Worm (Caenorhabditis elegans) whole organism, young adult: ENCODE data around the gene cpg-4.

Source experiments
- B0019.2 ChIP-seq: fragments of 200-800 bp; sonication (Bioruptor generic); conservative IDR thresholded peaks from 2 replicates; pipeline ENCODE4 v1.3.6; 2022; ENCODE audit warnings: missing genetic modification reagents, missing genetic modification characterization, missing compliant biosample characterization
- C06A6.2 ChIP-seq: fragments of 200-800 bp; sonication (Bioruptor generic); conservative IDR thresholded peaks from 2 replicates; pipeline ENCODE4 v1.3.6; 2022; ENCODE audit warnings: missing genetic modification characterization, missing compliant biosample characterization
- F10E7.11 ChIP-seq: sonication (generic microtip); optimal IDR thresholded peaks from 2 replicates; lab custom pipeline; 2017; ENCODE audit warnings: mild to moderate bottlenecking, missing genetic modification characterization, moderate library complexity, missing compliant biosample characterization
- F22D6.2 ChIP-seq: sonication (generic microtip); optimal IDR thresholded peaks from 2 replicates; lab custom pipeline; 2016; ENCODE audit warnings: mild to moderate bottlenecking, missing genetic modification characterization, missing compliant biosample characterization
- K11D2.4 ChIP-seq: fragments of 200-800 bp; sonication (Bioruptor generic); IDR thresholded peaks from 2 replicates; pipeline ENCODE4 v1.3.6; 2022; ENCODE audit warnings: missing genetic modification reagents, missing genetic modification characterization, missing compliant biosample characterization
- Y53F4B.3 ChIP-seq: fragments of 200-800 bp; sonication (Bioruptor generic); IDR thresholded peaks from 2 replicates; pipeline ENCODE4 v1.3.6; 2022; ENCODE audit warnings: missing genetic modification reagents, missing genetic modification characterization, missing compliant biosample characterization
- Y67H2A.10 ChIP-seq: fragments of 200-800 bp; sonication (Bioruptor generic); conservative IDR thresholded peaks from 2 replicates; pipeline ENCODE4 v1.3.6; 2022; ENCODE audit warnings: missing genetic modification reagents, missing genetic modification characterization, missing compliant biosample characterization
- akir-1 ChIP-seq: fragments of 200-800 bp; sonication (Bioruptor generic); optimal IDR thresholded peaks from 2 replicates; lab custom pipeline; 2018; ENCODE audit warnings: mild to moderate bottlenecking, missing genetic modification characterization, moderate library complexity, missing compliant biosample characterization
- atf-7 ChIP-seq: sonication (generic microtip); optimal IDR thresholded peaks from 2 replicates; lab custom pipeline; 2017; ENCODE audit warnings: mild to moderate bottlenecking, missing genetic modification characterization, missing compliant biosample characterization
- athp-1 ChIP-seq: sonication (generic microtip); optimal IDR thresholded peaks from 2 replicates; lab custom pipeline; 2017; ENCODE audit warnings: mild to moderate bottlenecking, missing genetic modification characterization, missing compliant biosample characterization
- bed-1 ChIP-seq: fragments of 200-800 bp; sonication (Bioruptor generic); IDR thresholded peaks from 2 replicates; pipeline ENCODE4 v1.3.6; 2022; ENCODE audit warnings: missing genetic modification reagents, missing genetic modification characterization, missing compliant biosample characterization
- bed-2 ChIP-seq: fragments of 200-800 bp; sonication (Bioruptor generic); IDR thresholded peaks from 2 replicates; pipeline ENCODE4 v1.3.6; 2022; ENCODE audit warnings: missing genetic modification reagents, missing genetic modification characterization, missing compliant biosample characterization
- ccch-3 ChIP-seq: fragments of 200-800 bp; sonication (Bioruptor generic); optimal IDR thresholded peaks from 2 replicates; lab custom pipeline; 2018; ENCODE audit warnings: mild to moderate bottlenecking, missing genetic modification characterization, missing compliant biosample characterization
- ceh-100 ChIP-seq: fragments of 200-800 bp; sonication (Bioruptor generic); IDR thresholded peaks from 2 replicates; pipeline ENCODE4 v1.3.6; 2022; ENCODE audit warnings: missing genetic modification reagents, missing genetic modification characterization, missing compliant biosample characterization
- ceh-27 ChIP-seq: fragments of 200-800 bp; sonication (Bioruptor generic); optimal IDR thresholded peaks from 2 replicates; lab custom pipeline; 2018; ENCODE audit warnings: mild to moderate bottlenecking, missing genetic modification characterization, moderate library complexity, missing compliant biosample characterization
- ceh-79 ChIP-seq: sonication (generic microtip); optimal IDR thresholded peaks from 2 replicates; lab custom pipeline; 2017; ENCODE audit warnings: mild to moderate bottlenecking, missing genetic modification characterization, missing compliant biosample characterization
- ceh-91 ChIP-seq: fragments of 200-800 bp; sonication (Bioruptor generic); IDR thresholded peaks from 2 replicates; pipeline ENCODE4 v1.3.6; 2022; ENCODE audit warnings: missing genetic modification reagents, missing genetic modification characterization, missing compliant biosample characterization
- dox-1 ChIP-seq: fragments of 200-800 bp; sonication (Bioruptor generic); IDR thresholded peaks from 2 replicates; pipeline ENCODE4 v1.3.6; 2022; ENCODE audit warnings: missing genetic modification reagents, missing genetic modification characterization, missing compliant biosample characterization
- egl-18 ChIP-seq: fragments of 200-800 bp; sonication (Bioruptor generic); IDR thresholded peaks from 2 replicates; pipeline ENCODE4 v1.3.6; 2022; ENCODE audit warnings: missing genetic modification reagents, missing genetic modification characterization, missing compliant biosample characterization
- egrh-3 ChIP-seq: fragments of 200-800 bp; sonication (Bioruptor generic); IDR thresholded peaks from 2 replicates; pipeline ENCODE4 v1.3.6; 2022; ENCODE audit warnings: missing genetic modification reagents, missing genetic modification characterization, missing compliant biosample characterization
- ets-4 ChIP-seq: fragments of 200-800 bp; sonication (Bioruptor generic); optimal IDR thresholded peaks from 2 replicates; lab custom pipeline; 2018; ENCODE audit warnings: mild to moderate bottlenecking, missing genetic modification characterization, missing compliant biosample characterization
- hlh-26 ChIP-seq: fragments of 200-800 bp; sonication (Bioruptor generic); conservative IDR thresholded peaks from 2 replicates; pipeline ENCODE4 v1.3.6; 2022; ENCODE audit warnings: missing genetic modification reagents, missing genetic modification characterization, missing compliant biosample characterization
- hmg-1.2 ChIP-seq: fragments of 200-800 bp; sonication (Bioruptor generic); IDR thresholded peaks from 2 replicates; pipeline ENCODE4 v1.3.6; 2022; ENCODE audit warnings: missing genetic modification reagents, missing genetic modification characterization, missing compliant biosample characterization
- hmg-20 ChIP-seq: fragments of 200-800 bp; sonication (Bioruptor generic); IDR thresholded peaks from 2 replicates; pipeline ENCODE4 v1.3.6; 2022; ENCODE audit warnings: missing genetic modification reagents, missing genetic modification characterization, missing compliant biosample characterization
- hrde-1 ChIP-seq: sonication (generic microtip); optimal IDR thresholded peaks from 2 replicates; lab custom pipeline; 2016; ENCODE audit warnings: missing genetic modification characterization, mild to moderate bottlenecking, missing compliant biosample characterization, moderate library complexity, missing genotype, missing genetic modification reagents, borderline replicate concordance
- lag-1 ChIP-seq: fragments of 200-800 bp; sonication (Bioruptor generic); IDR thresholded peaks from 2 replicates; pipeline ENCODE4 v1.3.6; 2022; ENCODE audit warnings: missing genetic modification reagents, missing genetic modification characterization, missing compliant biosample characterization
- let-526 ChIP-seq: fragments of 200-800 bp; sonication (Bioruptor generic); IDR thresholded peaks from 2 replicates; pipeline ENCODE4 v1.3.6; 2022; ENCODE audit warnings: missing genetic modification reagents, missing genetic modification characterization, missing compliant biosample characterization
- let-607 ChIP-seq, 2 experiments: fragments of 200-800 bp in 1 of 2; sonication (Bioruptor generic) in 1 of 2; sonication (generic microtip) in 1 of 2; optimal IDR thresholded peaks; 2 replicates each; lab custom pipeline; 2016 to 2018; ENCODE audit warnings: mild to moderate bottlenecking in 2 of 2, missing compliant biosample characterization in 2 of 2, missing genetic modification characterization in 2 of 2, moderate library complexity in 2 of 2, missing genotype in 1 of 2
- lin-26 ChIP-seq: fragments of 200-800 bp; sonication (Bioruptor generic); IDR thresholded peaks from 2 replicates; pipeline ENCODE4 v1.3.6; 2022; ENCODE audit warnings: missing genetic modification reagents, missing genetic modification characterization, missing compliant biosample characterization
- lin-35 ChIP-seq, 3 experiments: fragments of 150-350 bp in 2 of 3; sonication (generic microtip) in 1 of 3; optimal IDR thresholded peaks; 2 replicates each; lab custom pipeline; 2014 to 2018; ENCODE audit warnings: missing biosample characterization in 3 of 3, missing genetic modification characterization in 3 of 3, missing genetic modification reagents in 3 of 3
- lin-54 ChIP-seq: fragments of 200-800 bp; sonication (Bioruptor generic); optimal IDR thresholded peaks from 2 replicates; lab custom pipeline; 2018; ENCODE audit warnings: mild to moderate bottlenecking, missing genetic modification characterization, missing compliant biosample characterization
- lir-1 ChIP-seq: fragments of 200-800 bp; sonication (Bioruptor generic); conservative IDR thresholded peaks from 2 replicates; pipeline ENCODE4 v1.3.6; 2022; ENCODE audit warnings: missing genetic modification reagents, missing genetic modification characterization, missing compliant biosample characterization
- mcd-1 ChIP-seq: fragments of 200-800 bp; sonication (Bioruptor generic); IDR thresholded peaks from 2 replicates; pipeline ENCODE4 v1.3.6; 2022; ENCODE audit warnings: missing genetic modification reagents, missing genetic modification characterization, missing compliant biosample characterization
- mes-4 ChIP-seq: sonication (generic microtip); optimal IDR thresholded peaks from 2 replicates; lab custom pipeline; 2016; ENCODE audit warnings: missing genotype, missing genetic modification characterization, missing compliant biosample characterization
- mxl-1 ChIP-seq: sonication (generic microtip); optimal IDR thresholded peaks from 2 replicates; lab custom pipeline; 2016; ENCODE audit warnings: missing genetic modification characterization, missing compliant biosample characterization
- nfyb-1 ChIP-seq: fragments of 200-800 bp; sonication (Bioruptor generic); IDR thresholded peaks from 2 replicates; pipeline ENCODE4 v1.3.6; 2022; ENCODE audit warnings: missing genetic modification reagents, missing genetic modification characterization, missing compliant biosample characterization
- nhr-90 ChIP-seq: sonication (generic microtip); optimal IDR thresholded peaks from 2 replicates; lab custom pipeline; 2016; ENCODE audit warnings: missing genotype, mild to moderate bottlenecking, missing genetic modification characterization, missing compliant biosample characterization
- rec-8 ChIP-seq, 2 experiments: sonication (generic microtip); optimal IDR thresholded peaks; 2 replicates each; lab custom pipeline; 2016; ENCODE audit warnings: mild to moderate bottlenecking in 2 of 2, missing genetic modification characterization in 2 of 2, missing genetic modification reagents in 2 of 2, missing genotype in 2 of 2, missing biosample characterization in 1 of 2, missing compliant biosample characterization in 1 of 2, moderate library complexity in 1 of 2
- repo-1 ChIP-seq: sonication (generic microtip); optimal IDR thresholded peaks from 2 replicates; lab custom pipeline; 2017; ENCODE audit warnings: mild to moderate bottlenecking, missing genetic modification characterization, missing compliant biosample characterization
- snpc-1.1 ChIP-seq: sonication (generic microtip); optimal IDR thresholded peaks from 2 replicates; lab custom pipeline; 2017; ENCODE audit warnings: missing genetic modification characterization, mild to moderate bottlenecking, missing compliant biosample characterization, antibody characterized with exemption, moderate library complexity, missing genotype, missing genetic modification reagents; ENCODE audit not compliant: insufficient read depth
- snpc-3.4 ChIP-seq: sonication (generic microtip); optimal IDR thresholded peaks from 2 replicates; lab custom pipeline; 2017; ENCODE audit warnings: missing genetic modification characterization, mild to moderate bottlenecking, missing compliant biosample characterization, antibody characterized with exemption, moderate library complexity, missing genotype, missing genetic modification reagents
- sptf-2 ChIP-seq: fragments of 200-800 bp; sonication (Bioruptor generic); optimal IDR thresholded peaks from 2 replicates; lab custom pipeline; 2018; ENCODE audit warnings: mild to moderate bottlenecking, missing genetic modification characterization, missing compliant biosample characterization
- tbp1 ChIP-seq: fragments of 200-800 bp; sonication (Bioruptor generic); optimal IDR thresholded peaks from 2 replicates; lab custom pipeline; 2018; ENCODE audit warnings: mild to moderate bottlenecking, missing genetic modification characterization, missing compliant biosample characterization
- tbx-9 ChIP-seq: sonication (generic microtip); optimal IDR thresholded peaks from 2 replicates; lab custom pipeline; 2016; ENCODE audit warnings: borderline replicate concordance, missing genetic modification characterization, inconsistent platforms, missing compliant biosample characterization
- unc-130 ChIP-seq: sonication (generic microtip); optimal IDR thresholded peaks from 2 replicates; lab custom pipeline; 2016; ENCODE audit warnings: missing genetic modification reagents, missing genetic modification characterization, missing compliant biosample characterization
- zim-3 ChIP-seq: sonication (generic microtip); optimal IDR thresholded peaks from 2 replicates; lab custom pipeline; 2017; ENCODE audit warnings: mild to moderate bottlenecking, missing genetic modification characterization, moderate library complexity, missing compliant biosample characterization
- ztf-22 ChIP-seq: fragments of 200-800 bp; sonication (Bioruptor generic); optimal IDR thresholded peaks from 2 replicates; lab custom pipeline; 2018; ENCODE audit warnings: mild to moderate bottlenecking, missing genetic modification characterization, moderate library complexity, missing compliant biosample characterization
- ztf-25 ChIP-seq: fragments of 200-800 bp; sonication (Bioruptor generic); IDR thresholded peaks from 2 replicates; pipeline ENCODE4 v1.3.6; 2022; ENCODE audit warnings: missing genetic modification reagents, missing genetic modification characterization, missing compliant biosample characterization

cpg-4 gene

ce11 chrV:6000368-6000802 lies 4.2 kb downstream of the cpg-4 start (continued):
- TF ChIP-seq ceh-100 (GFP tag; lab: Robert Waterston, UW) (no peak), ceh-91 (GFP tag; lab: Robert Waterston, UW) (no peak), lin-54 (GFP tag; lab: Kevin White, UChicago) (peak; percentile 76), dox-1 (GFP tag; lab: Robert Waterston, UW) (peak; percentile 91), hlh-26 (GFP tag; lab: Robert Waterston, UW) (no peak), hmg-1.2 (GFP tag; lab: Robert Waterston, UW) (peak; percentile 95), nhr-90 (tag; lab: Kevin White, UChicago) (peak; percentile 75), athp-1 (tag; lab: Kevin White, UChicago) (peak; percentile 69), ccch-3 (GFP tag; lab: Kevin White, UChicago) (no peak), zim-3 (tag; lab: Kevin White, UChicago) (no peak), ztf-25 (GFP tag; lab: Robert Waterston, UW) (no peak), lir-1 (GFP tag; lab: Robert Waterston, UW) (peak; percentile 81), snpc-1.1 (no peak), lag-1 (GFP tag; lab: Robert Waterston, UW) (no peak), atf-7 (tag; lab: Kevin White, UChicago) (peak; percentile 100), nfyb-1 (GFP tag; lab: Robert Waterston, UW) (peak; percentile 91), Y67H2A.10 (GFP tag; lab: Robert Waterston, UW) (peak; percentile 40; the same call in 1 of the 2 replicates), rec-8 (tag; optimal IDR thresholded peaks at IDR 0.05; lab: Kevin White, UChicago) (no peak), F22D6.2 (tag; lab: Kevin White, UChicago) (peak; percentile 72), bed-2 (GFP tag; lab: Robert Waterston, UW) (no peak), mes-4 (tag; lab: Kevin White, UChicago) (no peak), let-526 (GFP tag; lab: Robert Waterston, UW) (peak; percentile 80; the same call in 1 of the 2 replicates), repo-1 (tag; lab: Kevin White, UChicago) (peak; percentile 77), ceh-27 (GFP tag; lab: Kevin White, UChicago) (peak; percentile 80), F10E7.11 (tag; lab: Kevin White, UChicago) (no peak), lin-35 (GFP tag; optimal IDR thresholded peaks at IDR 0.05; lab: Kevin White, UChicago) (peak in 1 of 3 experiments; percentile 59), hrde-1 (tag; lab: Kevin White, UChicago) (no peak), ztf-22 (GFP tag; lab: Kevin White, UChicago) (peak; percentile 83), ceh-79 (tag; lab: Kevin White, UChicago) (no peak), tbx-9 (no peak), mxl-1 (tag; lab: Kevin White, UChicago) (no peak), lin-26 (GFP tag; lab: Robert Waterston, UW) (peak; percentile 67; the same call in 1 of the 2 replicates), snpc-3.4 (no peak), ets-4 (GFP tag; lab: Kevin White, UChicago) (peak; percentile 91), C06A6.2 (GFP tag; lab: Robert Waterston, UW) (peak; percentile 78), B0019.2 (GFP tag; lab: Robert Waterston, UW) (no peak), bed-1 (GFP tag; lab: Robert Waterston, UW) (no peak), unc-130 (GFP tag; lab: Kevin White, UChicago) (no peak), akir-1 (peak; percentile 13), sptf-2 (GFP tag; lab: Kevin White, UChicago) (no peak), hmg-20 (GFP tag; lab: Robert Waterston, UW) (0 out of 2 replicates have a peak, but pooled peaks have one; percentile 13), Y53F4B.3 (GFP tag; lab: Robert Waterston, UW) (no peak), egl-18 (GFP tag; lab: Robert Waterston, UW) (0 out of 2 replicates have a peak, but pooled peaks have one; percentile 21), mcd-1 (GFP tag; lab: Robert Waterston, UW) (peak; percentile 75), let-607 (tag; optimal IDR thresholded peaks at IDR 0.05; lab: Kevin White, UChicago) (peak; percentile 84 to 92), K11D2.4 (GFP tag; lab: Robert Waterston, UW) (peak; percentile 90), egrh-3 (GFP tag; lab: Robert Waterston, UW) (0 out of 2 replicates have a peak, but pooled peaks have one; percentile 14), tbp1 (GFP tag; lab: Kevin White, UChicago) (peak; percentile 64)
